Worm (Caenorhabditis elegans) whole organism, L3 larva: Measurements from ENCODE around the gene pat-12.
"Not testable (repeated sequence)": the region's sequence is repeated elsewhere in the genome, so short reads cannot be mapped to it uniquely, and the experiment has no call there.

Experiments
- R02D3.7 ChIP-seq: fragments of 150-350 bp; optimal IDR thresholded peaks from 2 replicates; lab custom pipeline; 2014; ENCODE audit warnings: missing biosample characterization, missing genetic modification characterization
- ZK546.5 ChIP-seq: sonication (generic microtip); optimal IDR thresholded peaks from 2 replicates; lab custom pipeline; 2017; ENCODE audit warnings: missing biosample characterization, missing genetic modification characterization
- aly-2 ChIP-seq: fragments of 150-350 bp; optimal IDR thresholded peaks from 2 replicates; lab custom pipeline; 2014; ENCODE audit warnings: missing biosample characterization, missing genetic modification characterization
- ceh-9 ChIP-seq: sonication (generic microtip); optimal IDR thresholded peaks from 2 replicates; lab custom pipeline; 2018; ENCODE audit warnings: missing biosample characterization, missing genetic modification characterization
- daf-12 ChIP-seq: fragments of 150-350 bp; optimal IDR thresholded peaks from 2 replicates; lab custom pipeline; 2014; ENCODE audit warnings: missing biosample characterization, missing genetic modification reagents, missing genetic modification characterization
- egl-27 ChIP-seq: sonication (generic microtip); optimal IDR thresholded peaks from 4 replicates; lab custom pipeline; 2017; ENCODE audit warnings: missing biosample characterization, missing genetic modification reagents, missing genetic modification characterization
- egl-5 ChIP-seq: fragments of 150-350 bp; optimal IDR thresholded peaks from 2 replicates; lab custom pipeline; 2017; ENCODE audit warnings: missing biosample characterization, missing genetic modification reagents, missing genetic modification characterization, inconsistent platforms
- elt-2 ChIP-seq: sonication (generic microtip); optimal IDR thresholded peaks from 2 replicates; lab custom pipeline; 2016; ENCODE audit warnings: missing genetic modification reagents, mild to moderate bottlenecking, missing genetic modification characterization, missing compliant biosample characterization
- eor-1 ChIP-seq, 2 experiments: fragments of 150-350 bp; optimal IDR thresholded peaks; 2 replicates each; lab custom pipeline; 2014 to 2018; ENCODE audit warnings: missing biosample characterization in 2 of 2, missing genetic modification characterization in 2 of 2
- fkh-10 ChIP-seq: sonication (generic microtip); optimal IDR thresholded peaks from 2 replicates; lab custom pipeline; 2017; ENCODE audit warnings: missing biosample characterization, missing genetic modification reagents, missing genetic modification characterization
- fkh-2 ChIP-seq: fragments of 150-350 bp; optimal IDR thresholded peaks from 2 replicates; lab custom pipeline; 2014; ENCODE audit warnings: missing biosample characterization, missing genetic modification reagents, missing genetic modification characterization
- fos-1 ChIP-seq: fragments of 150-350 bp; optimal IDR thresholded peaks from 2 replicates; lab custom pipeline; 2014; ENCODE audit warnings: missing biosample characterization, missing genetic modification characterization
- hmg-11 ChIP-seq: sonication (generic microtip); optimal IDR thresholded peaks from 2 replicates; lab custom pipeline; 2016; ENCODE audit warnings: missing genetic modification characterization, missing compliant biosample characterization
- lin-15B ChIP-seq: fragments of 150-350 bp; optimal IDR thresholded peaks from 2 replicates; lab custom pipeline; 2014; ENCODE audit warnings: missing biosample characterization, missing genetic modification characterization
- lin-39 ChIP-seq: fragments of 150-350 bp; optimal IDR thresholded peaks from 2 replicates; lab custom pipeline; 2018; ENCODE audit warnings: missing biosample characterization, missing genetic modification reagents, missing genetic modification characterization
- lsy-12 ChIP-seq: sonication (generic microtip); optimal IDR thresholded peaks from 2 replicates; lab custom pipeline; 2016; ENCODE audit warnings: mild to moderate bottlenecking, missing genetic modification characterization, missing compliant biosample characterization
- mdl-1 ChIP-seq: fragments of 150-350 bp; optimal IDR thresholded peaks from 2 replicates; lab custom pipeline; 2014; ENCODE audit warnings: missing biosample characterization, missing genetic modification characterization
- mml-1 ChIP-seq: fragments of 150-350 bp; sonication (generic microtip); optimal IDR thresholded peaks from 3 replicates; lab custom pipeline; 2014; ENCODE audit warnings: missing biosample characterization, missing genetic modification characterization
- nfya-1 ChIP-seq: sonication (generic microtip); optimal IDR thresholded peaks from 2 replicates; lab custom pipeline; 2017; ENCODE audit warnings: missing genetic modification characterization, mild to moderate bottlenecking, missing compliant biosample characterization, antibody characterized with exemption, moderate library complexity; ENCODE audit not compliant: insufficient read depth
- nhr-23 ChIP-seq: fragments of 150-350 bp; optimal IDR thresholded peaks from 2 replicates; lab custom pipeline; 2014; ENCODE audit warnings: missing biosample characterization, missing genetic modification reagents, missing genetic modification characterization
- nhr-25 ChIP-seq: sonication (generic microtip); optimal IDR thresholded peaks from 2 replicates; lab custom pipeline; 2017; ENCODE audit warnings: missing biosample characterization, missing genetic modification characterization
- nhr-28 ChIP-seq: fragments of 150-350 bp; optimal IDR thresholded peaks from 2 replicates; lab custom pipeline; 2014; ENCODE audit warnings: missing biosample characterization, missing genetic modification characterization
- nhr-43 ChIP-seq: sonication (generic microtip); optimal IDR thresholded peaks from 2 replicates; lab custom pipeline; 2016; ENCODE audit warnings: mild to moderate bottlenecking, missing genetic modification characterization, missing compliant biosample characterization; ENCODE audit not compliant: poor library complexity, severe bottlenecking
- nhr-67 ChIP-seq: fragments of 150-350 bp; optimal IDR thresholded peaks from 2 replicates; lab custom pipeline; 2014; ENCODE audit warnings: missing biosample characterization, missing genetic modification characterization
- nhr-76 ChIP-seq: fragments of 150-350 bp; sonication (generic microtip); optimal IDR thresholded peaks from 5 replicates; lab custom pipeline; 2014; ENCODE audit warnings: missing biosample characterization, missing genetic modification characterization
- nhr-77 ChIP-seq: fragments of 150-350 bp; optimal IDR thresholded peaks from 2 replicates; lab custom pipeline; 2014; ENCODE audit warnings: missing biosample characterization, missing genetic modification characterization
- pqm-1 ChIP-seq: fragments of 150-350 bp; optimal IDR thresholded peaks from 2 replicates; lab custom pipeline; 2017; ENCODE audit warnings: missing biosample characterization, missing genetic modification characterization, inconsistent platforms
- sea-2 ChIP-seq: fragments of 150-350 bp; sonication (generic microtip); optimal IDR thresholded peaks from 4 replicates; lab custom pipeline; 2014; ENCODE audit warnings: missing biosample characterization, missing genetic modification reagents, missing genetic modification characterization
- skn-1 ChIP-seq: fragments of 150-350 bp; optimal IDR thresholded peaks from 2 replicates; lab custom pipeline; 2014; ENCODE audit warnings: missing biosample characterization, missing genetic modification characterization
- tbx-2 ChIP-seq: sonication (generic microtip); optimal IDR thresholded peaks from 2 replicates; lab custom pipeline; 2016; ENCODE audit warnings: mild to moderate bottlenecking, missing genetic modification characterization, missing compliant biosample characterization
- unc-62 ChIP-seq: fragments of 150-350 bp; sonication (generic microtip); optimal IDR thresholded peaks from 4 replicates; lab custom pipeline; 2014; ENCODE audit warnings: missing biosample characterization, missing genetic modification reagents, missing genetic modification characterization
- zag-1 ChIP-seq: fragments of 150-350 bp; optimal IDR thresholded peaks from 2 replicates; lab custom pipeline; 2014; ENCODE audit warnings: missing biosample characterization, missing genetic modification characterization
- ztf-11 ChIP-seq: fragments of 150-350 bp; optimal IDR thresholded peaks from 2 replicates; lab custom pipeline; 2014; ENCODE audit warnings: missing biosample characterization, missing genetic modification characterization
- ztf-4 ChIP-seq: fragments of 150-350 bp; optimal IDR thresholded peaks from 2 replicates; lab custom pipeline; 2014; ENCODE audit warnings: missing biosample characterization, missing genetic modification characterization

Gene pat-12

ce11 chrIII:696372-696771 lies 55.9 kb downstream of the pat-12 start, which contains the start of gene sel-15:
sel-15 (minus strand) TSS chrIII:696472.
- TF ChIP-seq R02D3.7 (tag; lab: Kevin White, UChicago) (no peak), eor-1 (tag; optimal IDR thresholded peaks at IDR 0.05; lab: Kevin White, UChicago) (no peak), mml-1 (tag; lab: Kevin White, UChicago) (no peak), ztf-4 (tag; lab: Kevin White, UChicago) (no peak), fos-1 (tag; lab: Kevin White, UChicago) (no peak), tbx-2 (tag; lab: Kevin White, UChicago) (no peak), egl-5 (tag; lab: Kevin White, UChicago) (no peak), mdl-1 (tag; lab: Kevin White, UChicago) (no peak), hmg-11 (tag; lab: Kevin White, UChicago) (no peak), unc-62 (no peak), lin-39 (tag; lab: Kevin White, UChicago) (no peak), fkh-10 (GFP tag; lab: Kevin White, UChicago) (no peak), ZK546.5 (tag; lab: Kevin White, UChicago) (no peak), sea-2 (GFP tag; lab: Kevin White, UChicago) (no peak), nhr-67 (tag; lab: Kevin White, UChicago) (no peak), pqm-1 (tag; lab: Kevin White, UChicago) (no peak)

DNA sequence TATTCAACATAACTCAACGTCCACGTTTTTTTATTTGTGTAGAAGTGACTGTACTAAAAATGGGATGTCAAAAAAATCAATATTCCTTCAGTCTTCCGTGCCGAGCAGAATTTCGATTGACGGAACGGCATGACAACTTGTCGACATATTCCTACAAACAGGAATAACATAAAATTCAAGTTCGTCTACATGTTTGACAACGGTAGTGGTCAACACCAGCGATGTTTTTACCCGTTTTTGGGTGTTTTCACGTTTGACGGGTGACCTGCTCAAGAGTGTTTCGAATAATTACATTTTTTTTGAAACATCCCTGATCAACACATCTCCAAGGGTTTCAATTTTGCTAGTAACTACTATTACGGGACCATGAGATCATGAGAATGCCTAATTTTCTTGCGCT lies 60.3 kb downstream of the pat-12 start, which contains the start of gene W02B3.7:
Gene W02B3.7 (minus strand): TSS at position 101 of the 400 bp plus-strand sequence.
- no peak for TF ChIP-seq ztf-4 (tag; lab: Kevin White, UChicago)
- TF ChIP-seq egl-27 (tag; lab: Kevin White, UChicago): no peak
- TF ChIP-seq fos-1 (tag; lab: Kevin White, UChicago): no peak
- TF ChIP-seq nhr-28 (tag; lab: Kevin White, UChicago): no peak
- no peak for TF ChIP-seq mdl-1 (tag; lab: Kevin White, UChicago)
- no peak for TF ChIP-seq daf-12 (tag; lab: Kevin White, UChicago)
- TF ChIP-seq aly-2 (tag; lab: Kevin White, UChicago): no peak
- no peak for TF ChIP-seq tbx-2 (tag; lab: Kevin White, UChicago)
- no peak for TF ChIP-seq nhr-76
- TF ChIP-seq nhr-25 (tag; lab: Kevin White, UChicago): no peak
- TF ChIP-seq zag-1 (tag; lab: Kevin White, UChicago): no peak
- TF ChIP-seq lin-15B (tag; lab: Kevin White, UChicago): no peak

DNA sequence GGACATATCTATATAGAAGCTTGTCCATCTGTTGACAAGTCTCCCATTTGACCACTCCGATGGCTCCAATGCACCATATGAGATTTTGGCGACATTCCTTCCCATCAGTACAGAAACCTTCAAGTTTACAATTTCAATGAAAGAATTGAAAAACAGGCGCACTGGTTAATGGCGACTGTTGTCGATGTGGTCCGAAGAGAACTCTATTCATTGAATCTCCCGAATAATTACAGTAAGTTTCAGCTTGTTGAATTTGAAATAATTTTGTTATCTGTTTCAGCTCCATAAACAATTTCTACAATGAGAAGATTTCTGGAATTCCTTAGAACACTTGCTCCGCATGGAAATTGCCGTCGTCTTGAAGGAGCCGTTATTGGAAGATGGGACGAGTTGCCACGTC lies 63.4 kb downstream of the pat-12 start, which contains the start of gene elf-1:
Gene elf-1 (plus strand): TSS at position 301 of the 400 bp plus-strand sequence.
- TF ChIP-seq egl-27, egl-5, fkh-2 (tag; lab: Kevin White, UChicago): not testable (repeated sequence)

DNA sequence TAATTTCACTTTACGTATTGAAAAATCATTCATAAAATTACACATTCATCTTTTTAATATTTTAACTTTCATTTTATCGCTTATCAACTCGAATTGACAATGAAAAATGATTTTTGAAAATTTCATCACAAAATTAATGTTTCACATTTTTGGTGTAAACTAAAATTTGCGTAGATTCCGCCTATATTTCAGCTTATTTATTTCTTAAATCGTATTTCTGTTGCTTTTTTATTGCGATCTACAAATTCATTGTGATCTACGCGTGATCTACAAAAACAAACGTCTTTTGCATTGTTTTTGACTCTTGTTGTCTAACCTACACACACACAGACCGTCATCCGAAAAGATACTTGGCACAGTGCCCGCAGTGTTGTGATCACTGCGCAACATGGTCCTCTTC lies 64.1 kb downstream of the pat-12 start:
- TF ChIP-seq tbx-2 (tag; lab: Kevin White, UChicago) (no peak), lsy-12 (tag; lab: Kevin White, UChicago) (no peak), nhr-28 (tag; lab: Kevin White, UChicago) (no peak), ZK546.5 (tag; lab: Kevin White, UChicago) (no peak), nhr-25 (tag; lab: Kevin White, UChicago) (no peak), nhr-77 (tag; lab: Kevin White, UChicago) (no peak), lin-39 (tag; lab: Kevin White, UChicago) (no peak), elt-2 (tag; lab: Kevin White, UChicago) (no peak), unc-62 (no peak)

- TF ChIP-seq nhr-43 (no peak), nhr-77 (tag; lab: Kevin White, UChicago) (no peak), ztf-11 (tag; lab: Kevin White, UChicago) (no peak), nhr-23 (no peak), nfya-1 (tag; lab: Kevin White, UChicago) (no peak), ceh-9 (no peak), zag-1 (tag; lab: Kevin White, UChicago) (no peak), nhr-25 (tag; lab: Kevin White, UChicago) (no peak), fkh-2 (tag; lab: Kevin White, UChicago) (no peak), sea-2 (GFP tag; lab: Kevin White, UChicago) (no peak), lsy-12 (tag; lab: Kevin White, UChicago) (no peak), ZK546.5 (tag; lab: Kevin White, UChicago) (no peak), hmg-11 (tag; lab: Kevin White, UChicago) (no peak), skn-1 (no peak), mml-1 (tag; lab: Kevin White, UChicago) (no peak), fos-1 (tag; lab: Kevin White, UChicago) (no peak), daf-12 (tag; lab: Kevin White, UChicago) (no peak), lin-39 (tag; lab: Kevin White, UChicago) (no peak)
These were observed 68.9 kb downstream of the pat-12 start, which contains the start of gene W02B3.4 for ce11 chrIII:683318-683717. W02B3.4 (minus strand) TSS chrIII:683418.
